Worm (Caenorhabditis elegans): Measurements from ENCODE around the gene M57.2.

The M57.2 gene

DNA sequence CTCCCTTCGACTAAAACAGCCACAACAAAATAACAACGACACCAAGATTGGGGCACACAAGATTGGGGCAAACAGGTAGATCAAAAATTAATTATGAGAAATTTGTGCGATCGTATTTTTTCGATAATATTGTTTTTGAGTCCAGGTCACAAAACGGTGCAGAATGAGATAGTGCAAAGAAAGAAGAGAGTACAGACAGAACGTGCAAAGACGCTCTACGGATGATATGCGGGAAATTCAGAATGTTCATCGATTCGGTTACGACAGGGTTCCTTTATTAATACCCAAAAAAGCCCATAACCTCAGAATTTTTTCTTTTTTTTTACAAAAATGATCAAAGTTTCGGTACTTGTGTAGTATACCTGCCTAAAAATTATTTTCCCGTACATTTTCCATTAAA, 12.1 kb downstream of the M57.2 start:
- no peak for TF ChIP-seq F33H1.4 (GFP tag; IDR thresholded peaks at IDR 0.05)
- TF ChIP-seq madf-6 (GFP tag; IDR thresholded peaks at IDR 0.05) = peak; percentile 68
- TF ChIP-seq F52B5.7 (tag; optimal IDR thresholded peaks at IDR 0.05) = no peak
- peak; percentile 45 for TF ChIP-seq efl-1 (GFP tag; optimal IDR thresholded peaks at IDR 0.05)
- TF ChIP-seq hmg-1.2 (GFP tag; IDR thresholded peaks at IDR 0.05) = peak; percentile 71; the same call in 1 of the 2 replicates
- TF ChIP-seq mcd-1 (GFP tag; IDR thresholded peaks at IDR 0.05) = peak; percentile 31; the same call in 1 of the 2 replicates
- 0 out of 2 replicates have a peak, but pooled peaks have one; percentile 28 for TF ChIP-seq madf-8 (GFP tag; conservative IDR thresholded peaks at IDR 0.05)

- TF ChIP-seq cebp-1 (GFP tag; IDR thresholded peaks at IDR 0.05) (no peak), cebp-1 (tag; optimal IDR thresholded peaks at IDR 0.05) (no peak)
Observed at ce11 chrIV:3539872-3540271, 12.7 kb downstream of the M57.2 start, which contains the start of gene B0212.3. B0212.3 (plus strand) TSS chrIV:3540172.

DNA sequence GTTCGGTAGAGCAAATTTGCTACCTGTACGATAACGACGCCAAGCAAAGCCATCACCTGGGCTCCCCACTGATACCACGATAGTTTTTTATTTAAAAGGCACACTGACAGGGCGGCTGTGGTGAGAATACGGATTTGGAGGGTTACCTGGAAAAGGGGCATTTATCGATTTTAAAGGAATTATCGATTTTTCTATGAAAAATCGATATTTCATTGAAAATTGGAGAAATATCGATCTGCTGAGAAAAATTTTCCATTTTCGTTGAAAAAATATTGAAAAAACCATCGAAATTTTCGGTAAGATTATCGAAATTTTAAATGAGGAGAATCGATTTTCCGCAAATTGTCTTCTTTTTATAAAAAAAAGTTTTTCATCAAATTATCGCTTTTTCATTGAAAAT, 17.9 kb downstream of the M57.2 start:
- TF ChIP-seq let-607 (tag; optimal IDR thresholded peaks at IDR 0.05) (no peak), sptf-2 (GFP tag; optimal IDR thresholded peaks at IDR 0.05) (no peak), tlf-1 (GFP tag; optimal IDR thresholded peaks at IDR 0.05) (no peak), ekl-4 (GFP tag; IDR thresholded peaks at IDR 0.05) (no peak), D2030.7 (GFP tag; IDR thresholded peaks at IDR 0.05) (no peak)

- TF ChIP-seq F23B12.7 (tag; optimal IDR thresholded peaks at IDR 0.05; ENCODE audit: insufficient read depth) (no peak), lir-1 (GFP tag; conservative IDR thresholded peaks at IDR 0.05) (no peak), F33H1.4 (GFP tag; IDR thresholded peaks at IDR 0.05) (no peak), zim-3 (tag; optimal IDR thresholded peaks at IDR 0.05) (no peak), Y67H2A.10 (GFP tag; conservative IDR thresholded peaks at IDR 0.05) (no peak), unc-130 (GFP tag; optimal IDR thresholded peaks at IDR 0.05) (no peak), aptf-2 (GFP tag; conservative IDR thresholded peaks at IDR 0.05) (no peak), madf-6 (GFP tag; IDR thresholded peaks at IDR 0.05) (no peak), hsf-1 (GFP tag; IDR thresholded peaks at IDR 0.05) (no peak), gei-17 (GFP tag; optimal IDR thresholded peaks at IDR 0.05) (no peak), lsl-1 (GFP tag; optimal IDR thresholded peaks at IDR 0.05) (no peak), nhr-27 (tag; optimal IDR thresholded peaks at IDR 0.05) (no peak), sdz-38 (tag; optimal IDR thresholded peaks at IDR 0.05) (no peak), F57C9.4 (tag; optimal IDR thresholded peaks at IDR 0.05) (no peak), C17E4.6 (GFP tag; IDR thresholded peaks at IDR 0.05) (no peak), ztf-6 (GFP tag; IDR thresholded peaks at IDR 0.05) (no peak), B0261.1 (tag; optimal IDR thresholded peaks at IDR 0.05) (no peak), ekl-4 (GFP tag; IDR thresholded peaks at IDR 0.05) (no peak), T07F8.4 (tag; optimal IDR thresholded peaks at IDR 0.05) (no peak)
Observed at ce11 chrIV:3547500-3547899, 20.3 kb downstream of the M57.2 start, which contains the start of gene nstp-6. nstp-6 (minus strand) TSS chrIV:3547600.

- TF ChIP-seq mcd-1 (GFP tag; IDR thresholded peaks at IDR 0.05) = 0 out of 2 replicates have a peak, but pooled peaks have one; percentile 10
- no peak for TF ChIP-seq ets-4 (GFP tag; optimal IDR thresholded peaks at IDR 0.05)
- TF ChIP-seq nhr-80 (tag; optimal IDR thresholded peaks at IDR 0.05) = peak; percentile 62
- TF ChIP-seq hmg-1.2 (GFP tag; IDR thresholded peaks at IDR 0.05) = peak; percentile 79
- no peak for TF ChIP-seq snpc-1.3 (tag; optimal IDR thresholded peaks at IDR 0.05; ENCODE audit: insufficient read depth)
- peak; percentile 36 for TF ChIP-seq attf-5 (GFP tag; optimal IDR thresholded peaks at IDR 0.05)
- no peak for TF ChIP-seq snpc-3.4 (tag; optimal IDR thresholded peaks at IDR 0.05)
- TF ChIP-seq nfya-1 (tag; optimal IDR thresholded peaks at IDR 0.05; ENCODE audit: borderline replicate concordance, insufficient read depth) = no peak
Observed at ce11 chrIV:3548315-3548714, 21.2 kb downstream of the M57.2 start.
